Fruit fly (Drosophila melanogaster) whole organism, embryonic: ENCODE results near the gene CG5592.

Experiments
- Blimp-1 ChIP-seq: fragments of 200-800 bp; sonication (Bioruptor generic); optimal IDR thresholded peaks from 3 replicates; lab custom pipeline; 2018; ENCODE audit warnings: missing biosample characterization, missing genetic modification characterization, mild to moderate bottlenecking, moderate library complexity, missing genetic modification reagents
- CG10209 ChIP-seq: fragments of 200-800 bp; sonication (Bioruptor generic); optimal IDR thresholded peaks from 3 replicates; lab custom pipeline; 2017; ENCODE audit warnings: missing biosample characterization, mild to moderate bottlenecking, missing genetic modification characterization, missing genetic modification reagents
- CG12744 ChIP-seq: fragments of 200-800 bp; sonication (Bioruptor generic); optimal IDR thresholded peaks from 2 replicates; lab custom pipeline; 2016; ENCODE audit warnings: missing biosample characterization, missing genetic modification characterization
- CG13123 ChIP-seq: fragments of 200-800 bp; sonication (Bioruptor generic); optimal IDR thresholded peaks from 2 replicates; lab custom pipeline; 2016; ENCODE audit warnings: missing biosample characterization, missing genetic modification characterization
- CG15011 ChIP-seq: fragments of 200-800 bp; sonication (Bioruptor generic); optimal IDR thresholded peaks from 3 replicates; lab custom pipeline; 2018; ENCODE audit warnings: missing biosample characterization, mild to moderate bottlenecking, missing genetic modification characterization
- CG15269 ChIP-seq: fragments of 200-800 bp; sonication (Bioruptor generic); optimal IDR thresholded peaks from 2 replicates; lab custom pipeline; 2018; ENCODE audit warnings: missing biosample characterization, mild to moderate bottlenecking, missing genetic modification characterization, moderate library complexity
- CG15601 ChIP-seq: fragments of 200-800 bp; sonication (Bioruptor generic); optimal IDR thresholded peaks from 3 replicates; lab custom pipeline; 2019; ENCODE audit warnings: missing biosample characterization, mild to moderate bottlenecking, missing genetic modification characterization, moderate library complexity
- CG16815 ChIP-seq: fragments of 200-800 bp; sonication (Bioruptor generic); optimal IDR thresholded peaks from 3 replicates; lab custom pipeline; 2017; ENCODE audit warnings: missing biosample characterization, mild to moderate bottlenecking, missing genetic modification characterization
- CG3163 ChIP-seq: fragments of 200-800 bp; sonication (Bioruptor generic); optimal IDR thresholded peaks from 3 replicates; lab custom pipeline; 2016; ENCODE audit warnings: missing biosample characterization, missing genetic modification characterization
- CG42726 ChIP-seq: fragments of 200-800 bp; sonication (Bioruptor generic); IDR thresholded peaks from 2 replicates; pipeline ENCODE4 v1.3.6; 2022; ENCODE audit warnings: missing biosample characterization, missing genetic modification characterization; ENCODE audit not compliant: partially characterized antibody
- CG5245 ChIP-seq: fragments of 200-800 bp; sonication (Bioruptor generic); optimal IDR thresholded peaks from 3 replicates; lab custom pipeline; 2016; ENCODE audit warnings: missing biosample characterization, missing genetic modification characterization
- CG6765 ChIP-seq: fragments of 200-800 bp; sonication (Bioruptor generic); optimal IDR thresholded peaks from 3 replicates; lab custom pipeline; 2017; ENCODE audit warnings: missing biosample characterization, mild to moderate bottlenecking, missing genetic modification characterization
- CG7928 ChIP-seq: fragments of 200-800 bp; sonication (Bioruptor generic); optimal IDR thresholded peaks from 2 replicates; lab custom pipeline; 2017; ENCODE audit warnings: missing biosample characterization, mild to moderate bottlenecking, missing genetic modification characterization
- CG8478 ChIP-seq: fragments of >200 bp; optimal IDR thresholded peaks from 2 replicates; lab custom pipeline; 2018
- CG9797 ChIP-seq: fragments of 200-800 bp; sonication (Bioruptor generic); optimal IDR thresholded peaks from 3 replicates; lab custom pipeline; 2018; ENCODE audit warnings: missing biosample characterization, mild to moderate bottlenecking, missing genetic modification characterization
- D19A ChIP-seq: fragments of 200-800 bp; optimal IDR thresholded peaks from 3 replicates; lab custom pipeline; 2019; ENCODE audit warnings: missing biosample characterization, mild to moderate bottlenecking, missing genetic modification characterization, moderate library complexity
- Deaf1 ChIP-seq: fragments of 200-800 bp; optimal IDR thresholded peaks from 3 replicates; lab custom pipeline; 2019; ENCODE audit warnings: missing biosample characterization, mild to moderate bottlenecking, missing genetic modification characterization, moderate library complexity
- Dref ChIP-seq: fragments of 200-800 bp; sonication (Bioruptor generic); IDR thresholded peaks from 2 replicates; pipeline ENCODE4 v1.3.6; 2022; ENCODE audit warnings: missing biosample characterization, missing genetic modification characterization
- Ets65A ChIP-seq: fragments of 200-800 bp; sonication (Bioruptor generic); peaks from one replicate; lab custom pipeline; 2016; ENCODE audit warnings: missing biosample characterization, missing genetic modification characterization
- Fer1 ChIP-seq: fragments of 200-800 bp; sonication (Bioruptor generic); optimal IDR thresholded peaks from 2 replicates; lab custom pipeline; 2017; ENCODE audit warnings: missing biosample characterization, mild to moderate bottlenecking, missing genetic modification characterization
- GATAe ChIP-seq: fragments of 200-800 bp; sonication (Bioruptor generic); conservative IDR thresholded peaks from 2 replicates; pipeline ENCODE4 v1.3.6; 2022; ENCODE audit warnings: missing biosample characterization, missing genetic modification characterization
- NC2α ChIP-seq: fragments of 200-800 bp; sonication (Bioruptor generic); optimal IDR thresholded peaks from 2 replicates; lab custom pipeline; 2016; ENCODE audit warnings: missing biosample characterization, missing genetic modification characterization
- Neu2 ChIP-seq: fragments of 200-800 bp; sonication (Bioruptor generic); optimal IDR thresholded peaks from 3 replicates; lab custom pipeline; 2016; ENCODE audit warnings: missing biosample characterization, missing genetic modification characterization, borderline replicate concordance
- Scr ChIP-seq: fragments of 200-800 bp; sonication (Bioruptor generic); IDR thresholded peaks from 2 replicates; pipeline ENCODE4 v1.3.6; 2022; ENCODE audit warnings: missing biosample characterization, missing genetic modification characterization; ENCODE audit not compliant: partially characterized antibody
- Xrp1 ChIP-seq: fragments of 200-800 bp; sonication (Bioruptor generic); IDR thresholded peaks from 2 replicates; pipeline ENCODE4 v1.3.6; 2022; ENCODE audit warnings: missing biosample characterization, missing genetic modification characterization
- al ChIP-seq: fragments of 200-800 bp; sonication (Bioruptor generic); IDR thresholded peaks from 2 replicates; pipeline ENCODE4 v1.3.6; 2022; ENCODE audit warnings: missing biosample characterization, missing genetic modification characterization
- amos ChIP-seq: fragments of 200-800 bp; sonication (Bioruptor generic); IDR thresholded peaks from 2 replicates; pipeline ENCODE4 v1.3.6; 2022; ENCODE audit warnings: missing biosample characterization, missing genetic modification characterization; ENCODE audit not compliant: partially characterized antibody
- bbx ChIP-seq: fragments of 200-800 bp; sonication (Bioruptor generic); IDR thresholded peaks from 2 replicates; pipeline ENCODE4 v1.3.6; 2022; ENCODE audit warnings: missing biosample characterization, missing genetic modification characterization; ENCODE audit not compliant: partially characterized antibody
- caup ChIP-seq: fragments of 200-800 bp; sonication (Bioruptor generic); optimal IDR thresholded peaks from 3 replicates; lab custom pipeline; 2017; ENCODE audit warnings: missing biosample characterization, mild to moderate bottlenecking, missing genetic modification characterization, moderate library complexity; ENCODE audit not compliant: severe bottlenecking
- corto ChIP-seq: fragments of 200-800 bp; sonication (Bioruptor generic); optimal IDR thresholded peaks from 2 replicates; lab custom pipeline; 2016; ENCODE audit warnings: missing biosample characterization, mild to moderate bottlenecking, missing genetic modification characterization, moderate library complexity
- croc ChIP-seq: fragments of 200-800 bp; sonication (Bioruptor generic); conservative IDR thresholded peaks from 3 replicates; pipeline ENCODE4 v1.3.6; 2022; ENCODE audit warnings: missing biosample characterization, missing genetic modification characterization
- fd3F ChIP-seq: fragments of 200-800 bp; sonication (Bioruptor generic); optimal IDR thresholded peaks from 2 replicates; lab custom pipeline; 2018; ENCODE audit warnings: missing biosample characterization, mild to moderate bottlenecking, missing genetic modification characterization, moderate library complexity
- gce ChIP-seq: fragments of 200-800 bp; sonication (Bioruptor generic); IDR thresholded peaks from 3 replicates; pipeline ENCODE4 v1.3.6; 2022; ENCODE audit warnings: missing biosample characterization, missing genetic modification characterization
- h ChIP-seq: fragments of >200 bp; optimal IDR thresholded peaks from 2 replicates; lab custom pipeline; 2017
- kni ChIP-seq: fragments of 200-800 bp; sonication (Bioruptor generic); optimal IDR thresholded peaks from 3 replicates; lab custom pipeline; 2017; ENCODE audit warnings: mild to moderate bottlenecking, missing biosample characterization, missing genetic modification reagents, missing genetic modification characterization
- knrl ChIP-seq: fragments of 200-800 bp; sonication (Bioruptor generic); IDR thresholded peaks from 3 replicates; pipeline ENCODE4 v1.3.6; 2022; ENCODE audit warnings: missing biosample characterization, missing genetic modification characterization; ENCODE audit not compliant: partially characterized antibody
- lmd ChIP-seq: fragments of 200-800 bp; sonication (Bioruptor generic); IDR thresholded peaks from 2 replicates; pipeline ENCODE4 v1.3.6; 2022; ENCODE audit warnings: missing biosample characterization, missing genetic modification characterization
- mam ChIP-seq: fragments of 200-800 bp; sonication (Bioruptor generic); optimal IDR thresholded peaks from 3 replicates; lab custom pipeline; 2016; ENCODE audit warnings: missing biosample characterization, missing genetic modification characterization
- nom ChIP-seq: fragments of 200-800 bp; sonication (Bioruptor generic); optimal IDR thresholded peaks from 2 replicates; lab custom pipeline; 2017; ENCODE audit warnings: missing biosample characterization, missing genetic modification characterization, mild to moderate bottlenecking, moderate library complexity, missing genetic modification reagents
- pfk ChIP-seq: fragments of 200-800 bp; sonication (Bioruptor generic); optimal IDR thresholded peaks from 2 replicates; lab custom pipeline; 2018; ENCODE audit warnings: missing biosample characterization, mild to moderate bottlenecking, missing genetic modification characterization, moderate library complexity
- pnt ChIP-seq: fragments of 200-800 bp; sonication (Bioruptor generic); optimal IDR thresholded peaks from 3 replicates; lab custom pipeline; 2016; ENCODE audit warnings: missing biosample characterization, missing genetic modification characterization
- pros ChIP-seq: fragments of 200-800 bp; sonication (Bioruptor generic); optimal IDR thresholded peaks from 3 replicates; lab custom pipeline; 2019; ENCODE audit warnings: missing biosample characterization, mild to moderate bottlenecking, missing genetic modification characterization, moderate library complexity
- sens ChIP-seq: fragments of 200-800 bp; sonication (Bioruptor generic); peaks from one replicate; lab custom pipeline; 2016; ENCODE audit warnings: missing biosample characterization, missing genetic modification characterization
- sqz ChIP-seq: fragments of 200-800 bp; sonication (Bioruptor generic); optimal IDR thresholded peaks from 3 replicates; lab custom pipeline; 2018; ENCODE audit warnings: missing biosample characterization, mild to moderate bottlenecking, missing genetic modification characterization
- sr ChIP-seq: fragments of 200-800 bp; sonication (Bioruptor generic); IDR thresholded peaks from 3 replicates; pipeline ENCODE4 v1.3.6; 2022; ENCODE audit warnings: missing biosample characterization, missing genetic modification characterization
- z ChIP-seq: fragments of 200-800 bp; sonication (Bioruptor generic); IDR thresholded peaks from 3 replicates; pipeline ENCODE4 v1.3.6; 2022; ENCODE audit warnings: missing biosample characterization, missing genetic modification characterization

CG5592 gene

DNA sequence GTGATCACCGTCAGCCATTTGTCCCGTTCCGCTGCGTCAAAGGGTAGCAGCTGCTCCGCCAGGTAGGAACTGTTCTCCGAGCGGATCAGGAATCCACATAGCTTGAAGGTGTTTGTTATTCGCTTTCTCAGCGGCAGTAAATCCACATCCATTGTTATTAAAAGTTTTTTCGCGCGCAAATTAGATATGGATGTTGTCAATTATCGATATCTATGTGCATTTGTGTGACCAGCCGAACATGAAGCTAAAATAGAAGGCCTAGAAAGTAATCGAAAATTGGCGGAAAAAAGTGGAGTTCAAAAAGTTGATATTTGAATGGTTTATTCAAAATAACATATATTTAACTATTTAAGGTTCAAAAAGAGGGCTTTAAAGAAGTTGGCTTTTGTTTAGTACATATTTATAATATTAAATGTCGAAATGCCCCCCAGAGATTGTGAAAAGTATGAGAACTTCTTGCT, at the start of gene CG5592, which contains the start of gene PolE2 (continued):
- TF ChIP-seq Neu2 (GFP tag; lab: Kevin White, UChicago) (no peak), CG6765 (no peak), gce (no peak), NC2α (GFP tag; lab: Kevin White, UChicago) (no peak), CG15011 (GFP tag; lab: Kevin White, UChicago) (no peak), caup (GFP tag; lab: Kevin White, UChicago) (no peak), CG13123 (GFP tag; lab: Kevin White, UChicago) (no peak), CG7928 (no peak), Fer1 (no peak), CG12744 (GFP tag; lab: Kevin White, UChicago) (no peak), Dref (peak; percentile 87), amos (GFP tag; lab: Robert Waterston, UW) (peak; percentile 26; the same call in 1 of the 2 replicates), GATAe (no peak), mam (no peak), bbx (GFP tag; lab: Robert Waterston, UW) (peak; percentile 50), Deaf1 (tag; lab: Kevin White, UChicago) (no peak)

dm6 chr3L:5848929-5849328, 48.5 kb upstream of the CG5592 start:
- peak; percentile 25 for TF ChIP-seq kni (GFP tag; lab: Kevin White, UChicago)
- peak; percentile 28; the same call in 1 of the 3 replicates for TF ChIP-seq sr (GFP tag; lab: Robert Waterston, UW)
- TF ChIP-seq pros (GFP tag; lab: Kevin White, UChicago), result peak; percentile 16
- peak; percentile 4 for TF ChIP-seq sqz (GFP tag; lab: Kevin White, UChicago)
- TF ChIP-seq Blimp-1 (GFP tag; lab: Kevin White, UChicago), result peak; percentile 13
- TF ChIP-seq CG15269, result no peak
- TF ChIP-seq CG5245, result no peak
- TF ChIP-seq z (GFP tag; lab: Robert Waterston, UW), result peak; percentile 55; the same call in 1 of the 3 replicates
- 0 out of 2 replicates have a peak, but pooled peaks have one; percentile 8 for TF ChIP-seq lmd (GFP tag; lab: Robert Waterston, UW)
- TF ChIP-seq CG15601, result peak; percentile 25
- peak; percentile 65 for TF ChIP-seq sens (GFP tag; lab: Kevin White, UChicago)
- TF ChIP-seq CG42726 (GFP tag; lab: Robert Waterston, UW), result no peak
- TF ChIP-seq nom (GFP tag; lab: Kevin White, UChicago), result no peak

- TF ChIP-seq CG9797 (GFP tag; lab: Kevin White, UChicago) (no peak), pfk (GFP tag; lab: Kevin White, UChicago) (no peak), croc (GFP tag; lab: Robert Waterston, UW) (no peak), pnt (GFP tag; lab: Kevin White, UChicago) (no peak), CG3163 (GFP tag; lab: Kevin White, UChicago) (no peak), corto (peak; percentile 6), CG10209 (GFP tag; lab: Kevin White, UChicago) (no peak)
These were observed 45.8 kb upstream of the CG5592 start for dm6 chr3L:5851636-5852035.

dm6 chr3L:5855098-5855497, 42.3 kb upstream of the CG5592 start:
- TF ChIP-seq Scr (GFP tag; lab: Robert Waterston, UW), result no peak
- TF ChIP-seq CG8478 (lab: Kevin White, UChicago), result no peak
- TF ChIP-seq sens (GFP tag; lab: Kevin White, UChicago), result peak; percentile 21
- no peak for TF ChIP-seq h (lab: Kevin White, UChicago)
- no peak for TF ChIP-seq fd3F (GFP tag; lab: Kevin White, UChicago)
- TF ChIP-seq Xrp1, result 0 out of 2 replicates have a peak, but pooled peaks have one; percentile 9
- TF ChIP-seq Ets65A (GFP tag; lab: Kevin White, UChicago), result peak; percentile 64
- TF ChIP-seq al (GFP tag; lab: Robert Waterston, UW), result no peak
- TF ChIP-seq CG16815 (GFP tag; lab: Kevin White, UChicago), result no peak
- TF ChIP-seq D19A (tag; lab: Kevin White, UChicago), result peak; percentile 17
- TF ChIP-seq knrl, result no peak
- TF ChIP-seq, all 482 proteins: peak for 4
